Worm (Caenorhabditis elegans): ENCODE data around the gene try-5.
A peak's percentile ranks its signal among the peaks of the same experiment; 100 is the strongest.

- TF ChIP-seq ama-1 (optimal IDR thresholded peaks at IDR 0.05): peak; percentile 99
- TF ChIP-seq pqm-1 (tag; optimal IDR thresholded peaks at IDR 0.05): peak; percentile 98
- TF ChIP-seq elt-2 (tag; optimal IDR thresholded peaks at IDR 0.05): peak; percentile 97
- peak; percentile 99 for TF ChIP-seq rnt-1 (tag; optimal IDR thresholded peaks at IDR 0.05)
- TF ChIP-seq dve-1 (tag; optimal IDR thresholded peaks at IDR 0.05): peak; percentile 96
- no peak for TF ChIP-seq nhr-11 (tag; optimal IDR thresholded peaks at IDR 0.05)
- TF ChIP-seq pha-4 (tag; optimal IDR thresholded peaks at IDR 0.05): no peak
Measured at ce11 chrV:9343629-9344624, 2.9 kb upstream of the try-5 start, which contains the start of gene tos-1.

Data from whole organism, late embryonic.